Worm (Caenorhabditis elegans): ENCODE results near the gene sek-4.

- TF ChIP-seq syd-9 (tag; optimal IDR thresholded peaks at IDR 0.05) (no peak), ceh-48 (tag; optimal IDR thresholded peaks at IDR 0.05) (no peak), unc-55 (GFP tag; optimal IDR thresholded peaks at IDR 0.05) (no peak), ceh-2 (tag; optimal IDR thresholded peaks at IDR 0.05) (no peak), pqm-1 (tag; optimal IDR thresholded peaks at IDR 0.05) (no peak), nfya-1 (tag; optimal IDR thresholded peaks at IDR 0.05) (no peak), Y22D7AL.16 (tag; optimal IDR thresholded peaks at IDR 0.05) (no peak), fax-1 (tag; optimal IDR thresholded peaks at IDR 0.05) (no peak), hlh-15 (tag; optimal IDR thresholded peaks at IDR 0.05) (no peak)
Observed at ce11 chrX:5360682-5361081, 14.2 kb upstream of the sek-4 start.
